Worm (Caenorhabditis elegans) whole organism, L1 larva: ENCODE measurements around the gene C06C6.9.

Source experiments
- mdl-1 ChIP-seq, 2 experiments: fragments of 150-350 bp; optimal IDR thresholded peaks; 2 replicates each; lab custom pipeline; 2014 to 2017; ENCODE audit warnings: missing biosample characterization in 2 of 2, missing genetic modification characterization in 2 of 2, inconsistent platforms in 1 of 2
- nhr-12 ChIP-seq: sonication (generic microtip); optimal IDR thresholded peaks from 2 replicates; lab custom pipeline; 2017; ENCODE audit warnings: missing biosample characterization, missing genetic modification characterization
- nhr-77 ChIP-seq: fragments of 150-350 bp; optimal IDR thresholded peaks from 2 replicates; lab custom pipeline; 2014; ENCODE audit warnings: missing biosample characterization, missing genetic modification characterization
- nhr-85 ChIP-seq: sonication (generic microtip); peaks from one replicate; lab custom pipeline; 2016; ENCODE audit warnings: missing genetic modification characterization, inconsistent platforms, missing compliant biosample characterization
- rnt-1 ChIP-seq: sonication (generic microtip); optimal IDR thresholded peaks from 2 replicates; lab custom pipeline; 2016; ENCODE audit warnings: mild to moderate bottlenecking, missing genetic modification characterization, moderate library complexity, missing compliant biosample characterization

DNA sequence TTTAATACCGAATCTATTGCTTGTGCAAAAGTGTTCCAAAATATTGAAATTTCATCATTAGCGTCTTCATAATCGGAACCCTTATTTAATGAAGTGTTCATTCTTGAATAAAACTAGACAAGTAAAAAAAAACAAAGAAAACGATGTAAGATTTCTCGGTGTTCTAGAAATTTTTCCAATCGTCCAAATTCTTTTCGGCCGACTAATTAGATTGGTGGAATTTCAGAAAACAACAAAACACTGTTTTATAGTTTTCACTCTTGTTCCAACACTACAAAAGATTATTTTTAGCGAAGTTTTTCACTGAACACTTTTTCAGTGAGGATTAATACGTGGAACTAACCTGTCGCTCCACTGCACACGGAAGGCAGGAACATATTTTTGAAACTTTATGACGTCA, 43.8 kb downstream of the C06C6.9 start, which contains the start of gene srw-56:
- no peak for TF ChIP-seq mdl-1 (tag; optimal IDR thresholded peaks at IDR 0.05; lab: Kevin White, UChicago)
- no peak for TF ChIP-seq nhr-12 (tag; lab: Kevin White, UChicago)
- TF ChIP-seq rnt-1: no peak
- TF ChIP-seq nhr-77 (tag; lab: Kevin White, UChicago): no peak
- TF ChIP-seq nhr-85: no peak
